Worm (Caenorhabditis elegans): ENCODE results near the gene fut-4.
A peak's percentile ranks its signal among the peaks of the same experiment; 100 is the strongest.

fut-4 gene

DNA sequence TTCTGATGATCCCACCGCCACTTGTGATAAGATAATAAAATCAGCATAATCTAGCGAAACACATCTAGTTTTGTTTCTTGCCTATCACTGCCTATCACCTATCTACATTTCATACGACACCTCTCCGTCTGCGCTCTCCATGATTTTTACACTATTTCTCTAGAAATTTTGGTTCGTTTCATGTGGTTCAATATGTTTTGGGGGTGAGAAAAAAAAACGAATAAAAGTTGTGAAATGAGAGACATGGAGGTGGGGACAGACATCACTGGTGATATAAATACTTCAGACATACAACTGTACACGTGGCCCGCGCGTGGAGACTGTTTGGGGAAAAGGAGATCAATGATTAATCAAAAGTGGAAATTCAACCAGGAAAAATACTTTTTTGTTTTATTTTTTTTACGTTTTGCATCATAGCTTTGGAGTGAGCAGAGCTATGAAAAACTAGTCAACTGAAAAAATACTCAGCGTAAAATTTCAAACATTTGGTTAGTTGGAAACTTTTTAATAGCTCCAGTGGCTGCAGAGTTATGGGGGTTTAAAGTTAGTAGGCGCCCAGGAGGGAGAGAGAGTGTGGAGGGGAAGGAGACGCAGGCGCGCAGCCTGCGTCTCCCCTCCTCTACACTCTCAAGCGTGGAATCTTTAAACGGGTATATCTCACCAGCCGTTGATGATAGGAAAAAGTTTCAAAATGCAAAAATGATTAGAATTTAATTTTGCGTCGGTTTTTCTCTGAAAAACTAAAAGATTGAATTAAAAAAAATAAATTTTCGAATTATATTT is 19.3 kb downstream of the fut-4 start (continued):
- TF ChIP-seq daf-16 (GFP tag; optimal IDR thresholded peaks at IDR 0.05) (no peak), daf-16 (tag; optimal IDR thresholded peaks at IDR 0.05) (peak; percentile 54), dmd-8 (GFP tag; IDR thresholded peaks at IDR 0.05) (no peak), madf-5 (GFP tag; IDR thresholded peaks at IDR 0.05) (no peak), lir-3 (tag; optimal IDR thresholded peaks at IDR 0.05) (no peak)

DNA sequence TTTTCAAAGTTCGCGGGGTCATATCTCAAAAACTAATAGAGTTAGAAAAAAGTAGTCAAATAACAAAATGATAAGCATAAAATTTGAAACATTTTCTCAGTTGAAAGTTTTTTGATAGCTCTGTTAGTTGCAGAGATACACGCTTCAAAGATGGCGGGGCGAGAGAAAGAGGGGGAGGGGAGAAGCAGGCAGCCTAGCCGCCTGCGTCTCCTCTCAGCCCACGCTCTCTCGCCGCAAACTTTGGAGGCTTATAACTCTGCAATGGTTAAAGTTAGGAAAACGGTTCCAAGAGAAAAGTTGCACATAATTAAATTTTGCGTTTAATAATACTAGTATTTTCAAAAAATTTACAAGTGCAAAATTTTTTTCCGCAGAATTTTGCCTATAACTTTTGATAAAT is 20.6 kb downstream of the fut-4 start:
- peak in 1 of 2 experiments; percentile 55 for TF ChIP-seq unc-62 (GFP tag; optimal IDR thresholded peaks at IDR 0.05 in 1 of 2)
- no peak for TF ChIP-seq unc-62 (tag; optimal IDR thresholded peaks at IDR 0.05)
- no peak for TF ChIP-seq aly-2 (tag; optimal IDR thresholded peaks at IDR 0.05)
- no peak for TF ChIP-seq lin-39 (tag; optimal IDR thresholded peaks at IDR 0.05)
- no peak for TF ChIP-seq cey-2 (tag; optimal IDR thresholded peaks at IDR 0.05; ENCODE audit: borderline replicate concordance, insufficient read depth)
- no peak for TF ChIP-seq ZK337.2 (GFP tag; IDR thresholded peaks at IDR 0.05)
- TF ChIP-seq pqm-1 (tag; optimal IDR thresholded peaks at IDR 0.05), result no peak
- no peak for TF ChIP-seq lin-1 (GFP tag; IDR thresholded peaks at IDR 0.05)
- no peak for TF ChIP-seq attf-4 (tag; optimal IDR thresholded peaks at IDR 0.05)
- TF ChIP-seq T20F7.1 (GFP tag; optimal IDR thresholded peaks at IDR 0.05), result no peak
- TF ChIP-seq zfp-3 (GFP tag; conservative IDR thresholded peaks at IDR 0.05), result no peak
- TF ChIP-seq set-16 (GFP tag; IDR thresholded peaks at IDR 0.05), result peak; percentile 54
- TF ChIP-seq T26A8.4 (GFP tag; IDR thresholded peaks at IDR 0.05), result no peak

DNA sequence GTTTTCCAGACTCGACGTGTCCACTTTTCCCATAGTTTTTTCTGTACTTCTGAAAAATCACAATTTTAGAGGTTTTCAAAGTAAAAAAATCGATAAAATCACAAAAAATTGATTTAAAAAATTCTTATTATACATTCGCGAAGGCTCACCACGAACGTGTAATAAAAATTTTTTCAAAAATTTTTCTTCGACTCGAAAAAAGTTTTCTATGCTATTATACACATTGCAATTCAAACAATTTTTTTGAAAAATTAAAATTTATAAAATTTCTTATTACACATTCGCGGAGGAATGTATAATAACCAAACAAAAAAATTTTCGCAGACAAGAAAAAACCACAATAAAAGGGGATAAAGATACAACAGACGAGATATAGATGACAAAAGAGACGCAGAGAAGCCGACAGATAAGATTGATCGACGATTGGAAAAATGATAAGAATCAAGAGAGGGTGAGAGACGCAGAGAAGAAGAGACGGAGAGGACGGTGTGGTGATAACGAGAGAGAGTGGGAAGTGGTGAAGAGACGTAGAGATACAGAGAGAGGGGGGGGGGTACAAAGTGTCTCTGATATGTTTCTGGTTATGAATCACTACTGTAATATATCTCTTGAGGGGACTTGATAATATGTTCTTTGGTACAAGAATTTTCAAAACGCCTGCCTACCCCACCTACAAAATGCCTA is 21.6 kb downstream of the fut-4 start, which contains the start of gene nhr-119:
Gene nhr-119 (minus strand): TSS at position 51 of the 684 bp plus-strand sequence.
- TF ChIP-seq hmg-1.1 (GFP tag; IDR thresholded peaks at IDR 0.05) (peak; percentile 59), ctbp-1 (GFP tag; IDR thresholded peaks at IDR 0.05) (no peak), nhr-48 (tag; optimal IDR thresholded peaks at IDR 0.05) (peak; percentile 93), duxl-1 (tag; optimal IDR thresholded peaks at IDR 0.05; ENCODE audit: poor library complexity) (peak; percentile 47), lin-1 (GFP tag; IDR thresholded peaks at IDR 0.05) (peak; percentile 74), nhr-10 (tag; optimal IDR thresholded peaks at IDR 0.05) (peak; percentile 8), nhr-11 (tag; optimal IDR thresholded peaks at IDR 0.05) (no peak), jun-1 (tag; optimal IDR thresholded peaks at IDR 0.05) (peak; percentile 22), nhr-102 (tag; optimal IDR thresholded peaks at IDR 0.05) (peak; percentile 85), mxl-3 (GFP tag; optimal IDR thresholded peaks at IDR 0.05) (peak; percentile 89), mdt-29 (GFP tag; IDR thresholded peaks at IDR 0.05) (0 out of 2 replicates have a peak, but pooled peaks have one; percentile 31), dve-1 (tag; optimal IDR thresholded peaks at IDR 0.05; ENCODE audit: insufficient read depth) (peak; percentile 96), T26A8.4 (GFP tag; IDR thresholded peaks at IDR 0.05) (peak; percentile 74), rbr-2 (tag; optimal IDR thresholded peaks at IDR 0.05) (peak; percentile 12), mes-2 (tag; optimal IDR thresholded peaks at IDR 0.05; ENCODE audit: poor library complexity, severe bottlenecking) (peak; percentile 68), vab-7 (GFP tag; IDR thresholded peaks at IDR 0.05) (no peak), hif-1 (tag; optimal IDR thresholded peaks at IDR 0.05) (peak in 1 of 2 experiments; percentile 14), cey-2 (tag; optimal IDR thresholded peaks at IDR 0.05; ENCODE audit: borderline replicate concordance, insufficient read depth) (peak; percentile 51), gei-8 (GFP tag; optimal IDR thresholded peaks at IDR 0.05) (no peak), nhr-111 (GFP tag; optimal IDR thresholded peaks at IDR 0.05) (no peak), nhr-77 (tag; optimal IDR thresholded peaks at IDR 0.05) (peak; percentile 45), php-3 (GFP tag; IDR thresholded peaks at IDR 0.05) (peak; percentile 66), fos-1 (tag; optimal IDR thresholded peaks at IDR 0.05) (peak; percentile 38), nhr-6 (tag; optimal IDR thresholded peaks at IDR 0.05) (peak; percentile 44), hlh-11 (tag; optimal IDR thresholded peaks at IDR 0.05) (peak; percentile 93), F49E8.2 (tag; optimal IDR thresholded peaks at IDR 0.05; ENCODE audit: borderline replicate concordance) (no peak), pha-4 (GFP tag; IDR thresholded peaks at IDR 0.05) (peak; percentile 65), pha-4 (tag; optimal IDR thresholded peaks at IDR 0.05) (no peak), hlh-30 (tag; optimal IDR thresholded peaks at IDR 0.05; ENCODE audit: insufficient read depth) (peak; percentile 73), pqm-1 (tag; optimal IDR thresholded peaks at IDR 0.05) (peak; percentile 56), mep-1 (tag; optimal IDR thresholded peaks at IDR 0.05) (peak; percentile 59)
